Fruit fly (Drosophila melanogaster): ENCODE measurements around the gene Srp72.

Srp72 gene

dm6 chr3R:20634674-20635594 lies 46.4 kb downstream of the Srp72 start, which contains the start of the genes Pi3K92E and Lrrk (continued):
- no peak for TF ChIP-seq H15 (GFP tag; IDR thresholded peaks at IDR 0.05)
- peak; percentile 39; the same call in 1 of the 4 replicates for TF ChIP-seq Gug (GFP tag; IDR thresholded peaks at IDR 0.05)
- TF ChIP-seq CG4730 (GFP tag; IDR thresholded peaks at IDR 0.05), result no peak
- peak; percentile 1 for TF ChIP-seq HHEX (GFP tag; optimal IDR thresholded peaks at IDR 0.05)
- peak; percentile 47; the same call in 1 of the 2 replicates for TF ChIP-seq slbo (GFP tag; IDR thresholded peaks at IDR 0.05)
- TF ChIP-seq ase (GFP tag; IDR thresholded peaks at IDR 0.05), result no peak
- no peak for TF ChIP-seq ERR (GFP tag; optimal IDR thresholded peaks at IDR 0.05)
- TF ChIP-seq Lpt (GFP tag; optimal IDR thresholded peaks at IDR 0.05), result no peak
- TF ChIP-seq Ets65A (GFP tag), result peak; percentile 93
- peak; percentile 83 for TF ChIP-seq inv (GFP tag; IDR thresholded peaks at IDR 0.05; ENCODE audit: partially characterized antibody)
- peak; percentile 91 for TF ChIP-seq HLH4C (GFP tag; IDR thresholded peaks at IDR 0.05; ENCODE audit: partially characterized antibody)
- peak; percentile 85 for TF ChIP-seq CG14860 (GFP tag; IDR thresholded peaks at IDR 0.05; ENCODE audit: partially characterized antibody)
- peak; percentile 93 for TF ChIP-seq Dll (GFP tag; IDR thresholded peaks at IDR 0.05; ENCODE audit: partially characterized antibody)
- TF ChIP-seq lola (GFP tag; optimal IDR thresholded peaks at IDR 0.05), result no peak
- TF ChIP-seq bsh (GFP tag; optimal IDR thresholded peaks at IDR 0.05), result peak in 1 of 2 experiments; percentile 21
- TF ChIP-seq Xrp1 (GFP tag; IDR thresholded peaks at IDR 0.05), result no peak
- no peak for TF ChIP-seq cato (GFP tag; optimal IDR thresholded peaks at IDR 0.05; ENCODE audit: borderline replicate concordance)
- TF ChIP-seq CG16815 (GFP tag; optimal IDR thresholded peaks at IDR 0.05), result no peak
- peak; percentile 28; the same call in 1 of the 2 replicates for TF ChIP-seq CG32532 (GFP tag; IDR thresholded peaks at IDR 0.05)
- TF ChIP-seq E2f2 (GFP tag; IDR thresholded peaks at IDR 0.05), result no peak
- TF ChIP-seq H2.0 (GFP tag; IDR thresholded peaks at IDR 0.05), result 0 out of 2 replicates have a peak, but pooled peaks have one; percentile 14
- no peak for TF ChIP-seq ash1 (GFP tag; optimal IDR thresholded peaks at IDR 0.05)
- TF ChIP-seq kah (GFP tag; optimal IDR thresholded peaks at IDR 0.05), result no peak
- no peak for TF ChIP-seq bigmax (GFP tag; optimal IDR thresholded peaks at IDR 0.05)
- no peak for TF ChIP-seq CG8944 (GFP tag; optimal IDR thresholded peaks at IDR 0.05)
- no peak for TF ChIP-seq CG14667 (GFP tag; IDR thresholded peaks at IDR 0.05)
- TF ChIP-seq CG6813 (GFP tag; optimal IDR thresholded peaks at IDR 0.05), result no peak
- peak; percentile 14 for TF ChIP-seq CG7271 (tag; optimal IDR thresholded peaks at IDR 0.05)
- no peak for TF ChIP-seq dmrt11E (tag; optimal IDR thresholded peaks at IDR 0.05)
- TF ChIP-seq mirr (GFP tag; optimal IDR thresholded peaks at IDR 0.05), result no peak
- TF ChIP-seq CG6254 (GFP tag; optimal IDR thresholded peaks at IDR 0.05), result peak; percentile 99
- TF ChIP-seq Med (GFP tag), result peak; percentile 88
- TF ChIP-seq CG10462 (GFP tag; optimal IDR thresholded peaks at IDR 0.05), result no peak
- TF ChIP-seq br (optimal IDR thresholded peaks at IDR 0.05), result no peak
- no peak for TF ChIP-seq so (GFP tag; IDR thresholded peaks at IDR 0.05)
- TF ChIP-seq CG10431 (GFP tag; optimal IDR thresholded peaks at IDR 0.05), result no peak
- peak; percentile 94 for TF ChIP-seq Myb (GFP tag; optimal IDR thresholded peaks at IDR 0.05)
- peak; percentile 5 for TF ChIP-seq CG12659 (GFP tag; optimal IDR thresholded peaks at IDR 0.05)
- TF ChIP-seq CG1792 (GFP tag; optimal IDR thresholded peaks at IDR 0.05), result no peak
- TF ChIP-seq caup (GFP tag; optimal IDR thresholded peaks at IDR 0.05; ENCODE audit: severe bottlenecking), result peak; percentile 25
- TF ChIP-seq Hmr (GFP tag; optimal IDR thresholded peaks at IDR 0.05), result no peak
- TF ChIP-seq zfh2 (GFP tag; optimal IDR thresholded peaks at IDR 0.05), result no peak
- no peak for TF ChIP-seq Nf-YA (GFP tag; IDR thresholded peaks at IDR 0.05)
- TF ChIP-seq aop (GFP tag; IDR thresholded peaks at IDR 0.05), result no peak
- no peak for TF ChIP-seq unpg (GFP tag; optimal IDR thresholded peaks at IDR 0.05)
- TF ChIP-seq CG1233 (GFP tag; optimal IDR thresholded peaks at IDR 0.05), result peak; percentile 39
- peak; percentile 15 for TF ChIP-seq trem (tag; optimal IDR thresholded peaks at IDR 0.05)
- peak; percentile 51 for TF ChIP-seq CG9797 (GFP tag; optimal IDR thresholded peaks at IDR 0.05)
